Worm (Caenorhabditis elegans) whole organism, mixed stage, embryonic: ENCODE results near the gene tgt-2.

Experiments
- blmp-1 ChIP-seq: fragments of 150-350 bp; optimal IDR thresholded peaks from 2 replicates; lab custom pipeline; 2014; ENCODE audit warnings: missing biosample characterization, missing genetic modification characterization
- ces-1 ChIP-seq: fragments of 150-350 bp; optimal IDR thresholded peaks from 2 replicates; lab custom pipeline; 2014; ENCODE audit warnings: missing biosample characterization, missing genetic modification reagents, missing genetic modification characterization
- cnd-1 ChIP-seq: fragments of 200-800 bp; sonication (Bioruptor generic); optimal IDR thresholded peaks from 2 replicates; lab custom pipeline; 2018; ENCODE audit warnings: mild to moderate bottlenecking, missing genetic modification characterization, missing compliant biosample characterization
- lin-13 ChIP-seq: fragments of 150-350 bp; optimal IDR thresholded peaks from 2 replicates; lab custom pipeline; 2014; ENCODE audit warnings: missing biosample characterization, missing genetic modification characterization
- lsy-2 ChIP-seq: fragments of 150-350 bp; optimal IDR thresholded peaks from 2 replicates; lab custom pipeline; 2014; ENCODE audit warnings: missing biosample characterization, missing genetic modification characterization
- nhr-2 ChIP-seq: fragments of 150-350 bp; optimal IDR thresholded peaks from 2 replicates; lab custom pipeline; 2014; ENCODE audit warnings: missing biosample characterization, missing genetic modification characterization
- nhr-237 ChIP-seq: fragments of 150-350 bp; optimal IDR thresholded peaks from 2 replicates; lab custom pipeline; 2014; ENCODE audit warnings: missing biosample characterization, missing genetic modification characterization
- nhr-76 ChIP-seq: sonication (generic microtip); optimal IDR thresholded peaks from 2 replicates; lab custom pipeline; 2017; ENCODE audit warnings: missing biosample characterization, missing genetic modification characterization
- pha-4 ChIP-seq: fragments of 150-350 bp; optimal IDR thresholded peaks from 2 replicates; lab custom pipeline; 2018; ENCODE audit warnings: missing biosample characterization, missing genetic modification reagents, missing genetic modification characterization
- sptf-1 ChIP-seq: sonication (generic microtip); optimal IDR thresholded peaks from 2 replicates; lab custom pipeline; 2017; ENCODE audit warnings: mild to moderate bottlenecking, missing genetic modification characterization, moderate library complexity, missing compliant biosample characterization
- unc-39 ChIP-seq: fragments of 150-350 bp; optimal IDR thresholded peaks from 2 replicates; lab custom pipeline; 2014; ENCODE audit warnings: missing biosample characterization, missing genetic modification characterization
- unc-62 ChIP-seq: fragments of 150-350 bp; optimal IDR thresholded peaks from 2 replicates; lab custom pipeline; 2014; ENCODE audit warnings: missing biosample characterization, missing genetic modification reagents, missing genetic modification characterization
- zip-8 ChIP-seq: fragments of 150-350 bp; optimal IDR thresholded peaks from 2 replicates; lab custom pipeline; 2014; ENCODE audit warnings: missing biosample characterization, missing genetic modification characterization
- ztf-11 ChIP-seq: fragments of 150-350 bp; optimal IDR thresholded peaks from 2 replicates; lab custom pipeline; 2014; ENCODE audit warnings: missing biosample characterization, missing genetic modification characterization

- TF ChIP-seq ztf-11 (tag; lab: Kevin White, UChicago) = no peak
- no peak for TF ChIP-seq unc-39
- no peak for TF ChIP-seq lin-13 (tag; lab: Kevin White, UChicago)
- TF ChIP-seq sptf-1 (tag; lab: Kevin White, UChicago) = no peak
- no peak for TF ChIP-seq cnd-1 (tag; lab: Kevin White, UChicago)
- no peak for TF ChIP-seq lsy-2
- no peak for TF ChIP-seq blmp-1
- no peak for TF ChIP-seq zip-8 (tag; lab: Kevin White, UChicago)
- no peak for TF ChIP-seq ces-1 (GFP tag; lab: Kevin White, UChicago)
- TF ChIP-seq nhr-76 (tag; lab: Kevin White, UChicago) = no peak
- TF ChIP-seq nhr-237 = no peak
- TF ChIP-seq nhr-2 (tag; lab: Kevin White, UChicago) = no peak
- TF ChIP-seq unc-62 = no peak
- TF ChIP-seq pha-4 (tag; lab: Kevin White, UChicago) = no peak
These were observed 44.1 kb downstream of the tgt-2 start, which contains the start of gene asp-16 for ce11 chrV:19042256-19042655.
